Fruit fly (Drosophila melanogaster): ENCODE measurements around the gene CG13689.

CG13689 gene

dm6 chr2L:559770-560567 lies 42.6 kb upstream of the CG13689 start, which contains the start of gene rempA (continued):
- no peak for TF ChIP-seq bsh (GFP tag; optimal IDR thresholded peaks at IDR 0.05)
- no peak for TF ChIP-seq CG12659 (GFP tag; optimal IDR thresholded peaks at IDR 0.05)
- no peak for TF ChIP-seq CG30431 (GFP tag; optimal IDR thresholded peaks at IDR 0.05)
- TF ChIP-seq nerfin-2 (GFP tag; IDR thresholded peaks at IDR 0.05; ENCODE audit: partially characterized antibody): no peak; the same call in 1 of the 2 replicates
- peak; percentile 43 for TF ChIP-seq CG2129 (GFP tag; IDR thresholded peaks at IDR 0.05; ENCODE audit: partially characterized antibody)
- no peak for TF ChIP-seq HLH54F (GFP tag; optimal IDR thresholded peaks at IDR 0.05)
- TF ChIP-seq Poxn (GFP tag; IDR thresholded peaks at IDR 0.05): no peak
- no peak for TF ChIP-seq nmo (GFP tag; optimal IDR thresholded peaks at IDR 0.05)
- TF ChIP-seq Adf1 (GFP tag; IDR thresholded peaks at IDR 0.05): no peak
- TF ChIP-seq toy (GFP tag; IDR thresholded peaks at IDR 0.05): no peak
- no peak for TF ChIP-seq Fer1 (GFP tag; optimal IDR thresholded peaks at IDR 0.05)
- TF ChIP-seq CG6254 (GFP tag; optimal IDR thresholded peaks at IDR 0.05): no peak
- TF ChIP-seq emc (GFP tag; optimal IDR thresholded peaks at IDR 0.05): no peak
- TF ChIP-seq CG11247 (GFP tag; IDR thresholded peaks at IDR 0.05): no peak
- no peak for TF ChIP-seq CG11093 (GFP tag; IDR thresholded peaks at IDR 0.05)
- TF ChIP-seq knrl (GFP tag; IDR thresholded peaks at IDR 0.05; ENCODE audit: partially characterized antibody): peak; percentile 58; the same call in 2 of the 3 replicates
- no peak for TF ChIP-seq tio (GFP tag; optimal IDR thresholded peaks at IDR 0.05)
- TF ChIP-seq Hsf (GFP tag; optimal IDR thresholded peaks at IDR 0.05): no peak
- TF ChIP-seq lab (GFP tag; optimal IDR thresholded peaks at IDR 0.05): no peak
- no peak for TF ChIP-seq CG11560 (tag; IDR thresholded peaks at IDR 0.05)
- TF ChIP-seq mirr (GFP tag; optimal IDR thresholded peaks at IDR 0.05): no peak
- TF ChIP-seq yki (optimal IDR thresholded peaks at IDR 0.05): no peak
- no peak for TF ChIP-seq ATbp (GFP tag; optimal IDR thresholded peaks at IDR 0.05)
- TF ChIP-seq Jarid2 (GFP tag; optimal IDR thresholded peaks at IDR 0.05): no peak
- TF ChIP-seq bigmax (GFP tag; optimal IDR thresholded peaks at IDR 0.05): no peak
- TF ChIP-seq BEAF-32 (GFP tag; optimal IDR thresholded peaks at IDR 0.05): peak; percentile 74
- TF ChIP-seq Dref (GFP tag; IDR thresholded peaks at IDR 0.05): peak; percentile 80
- TF ChIP-seq NC2α (GFP tag; optimal IDR thresholded peaks at IDR 0.05): no peak
- TF ChIP-seq Dp (GFP tag; optimal IDR thresholded peaks at IDR 0.05): peak; percentile 91
- no peak for TF ChIP-seq CG2712 (tag; optimal IDR thresholded peaks at IDR 0.05)
- TF ChIP-seq CG4854 (GFP tag; optimal IDR thresholded peaks at IDR 0.05): no peak
- TF ChIP-seq pum (GFP tag; optimal IDR thresholded peaks at IDR 0.05): no peak
- TF ChIP-seq dimm (GFP tag; IDR thresholded peaks at IDR 0.05): no peak
- TF ChIP-seq CG12071 (GFP tag; optimal IDR thresholded peaks at IDR 0.05): no peak
- TF ChIP-seq CG7786 (GFP tag; optimal IDR thresholded peaks at IDR 0.05): no peak
- TF ChIP-seq klu (GFP tag; IDR thresholded peaks at IDR 0.05): no peak
- TF ChIP-seq CHES-1-like (GFP tag; optimal IDR thresholded peaks at IDR 0.05): no peak
- no peak for TF ChIP-seq Abd-B (GFP tag; optimal IDR thresholded peaks at IDR 0.05)
- no peak for TF ChIP-seq tx (GFP tag; optimal IDR thresholded peaks at IDR 0.05)
- no peak for TF ChIP-seq CG31365 (tag; optimal IDR thresholded peaks at IDR 0.05)
- TF ChIP-seq nerfin-1 (tag; optimal IDR thresholded peaks at IDR 0.05): no peak
- no peak for TF ChIP-seq CTCF (GFP tag; optimal IDR thresholded peaks at IDR 0.05)
- TF ChIP-seq run (tag; optimal IDR thresholded peaks at IDR 0.05): no peak
- TF ChIP-seq chinmo (GFP tag; IDR thresholded peaks at IDR 0.05; ENCODE audit: partially characterized antibody): 0 out of 4 replicates have a peak, but pooled peaks have one; percentile 36
- no peak for TF ChIP-seq Oli (tag; optimal IDR thresholded peaks at IDR 0.05)
- peak; percentile 60 for TF ChIP-seq Doc3 (GFP tag; IDR thresholded peaks at IDR 0.05; ENCODE audit: partially characterized antibody)
- TF ChIP-seq Xbp1 (GFP tag; optimal IDR thresholded peaks at IDR 0.05): no peak
- TF ChIP-seq D19A (tag; optimal IDR thresholded peaks at IDR 0.05): no peak
- TF ChIP-seq p53 (GFP tag; optimal IDR thresholded peaks at IDR 0.05): no peak
- no peak for TF ChIP-seq Atf6 (GFP tag; IDR thresholded peaks at IDR 0.05)

All from whole organism, embryonic.